Worm (Caenorhabditis elegans) whole organism, young adult: ENCODE measurements around the gene T04F3.5.
A peak's percentile ranks its signal among the peaks of the same experiment; 100 is the strongest.

Source experiments
- C06A6.2 ChIP-seq: fragments of 200-800 bp; sonication (Bioruptor generic); conservative IDR thresholded peaks from 2 replicates; pipeline ENCODE4 v1.3.6; 2022; ENCODE audit warnings: missing genetic modification characterization, missing compliant biosample characterization
- F10E7.11 ChIP-seq: sonication (generic microtip); optimal IDR thresholded peaks from 2 replicates; lab custom pipeline; 2017; ENCODE audit warnings: mild to moderate bottlenecking, missing genetic modification characterization, moderate library complexity, missing compliant biosample characterization
- F22D6.2 ChIP-seq: sonication (generic microtip); optimal IDR thresholded peaks from 2 replicates; lab custom pipeline; 2016; ENCODE audit warnings: mild to moderate bottlenecking, missing genetic modification characterization, missing compliant biosample characterization
- F37B4.10 ChIP-seq: fragments of 200-800 bp; sonication (Bioruptor generic); IDR thresholded peaks from 2 replicates; pipeline ENCODE4 v1.3.6; 2022; ENCODE audit warnings: missing genetic modification characterization, missing compliant biosample characterization
- F39B2.1 ChIP-seq: fragments of 200-800 bp; sonication (Bioruptor generic); IDR thresholded peaks from 2 replicates; pipeline ENCODE4 v1.3.6; 2022; ENCODE audit warnings: missing genetic modification reagents, missing genetic modification characterization, missing compliant biosample characterization
- T07F8.4 ChIP-seq: sonication (generic microtip); optimal IDR thresholded peaks from 2 replicates; lab custom pipeline; 2016; ENCODE audit warnings: mild to moderate bottlenecking, missing genetic modification characterization, moderate library complexity, missing compliant biosample characterization
- Y56A3A.18 ChIP-seq: fragments of 200-800 bp; sonication (Bioruptor generic); IDR thresholded peaks from 2 replicates; pipeline ENCODE4 v1.3.6; 2022; ENCODE audit warnings: missing genetic modification reagents, missing genetic modification characterization, missing compliant biosample characterization
- Y79H2A.3 ChIP-seq: fragments of 200-800 bp; sonication (Bioruptor generic); conservative IDR thresholded peaks from 2 replicates; pipeline ENCODE4 v1.3.6; 2022; ENCODE audit warnings: missing genetic modification reagents, missing genetic modification characterization, missing compliant biosample characterization
- akir-1 ChIP-seq: fragments of 200-800 bp; sonication (Bioruptor generic); optimal IDR thresholded peaks from 2 replicates; lab custom pipeline; 2018; ENCODE audit warnings: mild to moderate bottlenecking, missing genetic modification characterization, moderate library complexity, missing compliant biosample characterization
- ama-1 ChIP-seq, 3 experiments: fragments of 150-350 bp in 1 of 3; sonication (generic microtip) in 2 of 3; optimal IDR thresholded peaks; 2 replicates each; lab custom pipeline; 2014 to 2018; ENCODE audit warnings: missing biosample characterization in 2 of 3, missing genetic modification characterization in 2 of 3, missing genetic modification reagents in 2 of 3
- ceh-27 ChIP-seq: fragments of 200-800 bp; sonication (Bioruptor generic); optimal IDR thresholded peaks from 2 replicates; lab custom pipeline; 2018; ENCODE audit warnings: mild to moderate bottlenecking, missing genetic modification characterization, moderate library complexity, missing compliant biosample characterization
- ceh-58 ChIP-seq: fragments of 200-800 bp; sonication (Bioruptor generic); IDR thresholded peaks from 2 replicates; pipeline ENCODE4 v1.3.6; 2022; ENCODE audit warnings: missing genetic modification characterization, missing compliant biosample characterization
- ceh-91 ChIP-seq: fragments of 200-800 bp; sonication (Bioruptor generic); IDR thresholded peaks from 2 replicates; pipeline ENCODE4 v1.3.6; 2022; ENCODE audit warnings: missing genetic modification reagents, missing genetic modification characterization, missing compliant biosample characterization
- dox-1 ChIP-seq: fragments of 200-800 bp; sonication (Bioruptor generic); IDR thresholded peaks from 2 replicates; pipeline ENCODE4 v1.3.6; 2022; ENCODE audit warnings: missing genetic modification reagents, missing genetic modification characterization, missing compliant biosample characterization
- egl-18 ChIP-seq: fragments of 200-800 bp; sonication (Bioruptor generic); IDR thresholded peaks from 2 replicates; pipeline ENCODE4 v1.3.6; 2022; ENCODE audit warnings: missing genetic modification reagents, missing genetic modification characterization, missing compliant biosample characterization
- ets-4 ChIP-seq: fragments of 200-800 bp; sonication (Bioruptor generic); optimal IDR thresholded peaks from 2 replicates; lab custom pipeline; 2018; ENCODE audit warnings: mild to moderate bottlenecking, missing genetic modification characterization, missing compliant biosample characterization
- hlh-12 ChIP-seq: sonication (generic microtip); optimal IDR thresholded peaks from 2 replicates; lab custom pipeline; 2016; ENCODE audit warnings: missing genetic modification characterization, missing compliant biosample characterization
- hmg-1.2 ChIP-seq: fragments of 200-800 bp; sonication (Bioruptor generic); IDR thresholded peaks from 2 replicates; pipeline ENCODE4 v1.3.6; 2022; ENCODE audit warnings: missing genetic modification reagents, missing genetic modification characterization, missing compliant biosample characterization
- lag-1 ChIP-seq: fragments of 200-800 bp; sonication (Bioruptor generic); IDR thresholded peaks from 2 replicates; pipeline ENCODE4 v1.3.6; 2022; ENCODE audit warnings: missing genetic modification reagents, missing genetic modification characterization, missing compliant biosample characterization
- let-526 ChIP-seq: fragments of 200-800 bp; sonication (Bioruptor generic); IDR thresholded peaks from 2 replicates; pipeline ENCODE4 v1.3.6; 2022; ENCODE audit warnings: missing genetic modification reagents, missing genetic modification characterization, missing compliant biosample characterization
- let-607 ChIP-seq, 2 experiments: fragments of 200-800 bp in 1 of 2; sonication (Bioruptor generic) in 1 of 2; sonication (generic microtip) in 1 of 2; optimal IDR thresholded peaks; 2 replicates each; lab custom pipeline; 2016 to 2018; ENCODE audit warnings: mild to moderate bottlenecking in 2 of 2, missing compliant biosample characterization in 2 of 2, missing genetic modification characterization in 2 of 2, moderate library complexity in 2 of 2, missing genotype in 1 of 2
- lin-40 ChIP-seq: sonication (generic microtip); optimal IDR thresholded peaks from 2 replicates; lab custom pipeline; 2016; ENCODE audit warnings: missing genetic modification characterization, mild to moderate bottlenecking, missing compliant biosample characterization, missing genotype, missing genetic modification reagents
- lin-54 ChIP-seq: fragments of 200-800 bp; sonication (Bioruptor generic); optimal IDR thresholded peaks from 2 replicates; lab custom pipeline; 2018; ENCODE audit warnings: mild to moderate bottlenecking, missing genetic modification characterization, missing compliant biosample characterization
- madf-6 ChIP-seq: fragments of 200-800 bp; sonication (Bioruptor generic); IDR thresholded peaks from 2 replicates; pipeline ENCODE4 v1.3.6; 2022; ENCODE audit warnings: missing genetic modification reagents, missing genetic modification characterization, missing compliant biosample characterization
- mcd-1 ChIP-seq: fragments of 200-800 bp; sonication (Bioruptor generic); IDR thresholded peaks from 2 replicates; pipeline ENCODE4 v1.3.6; 2022; ENCODE audit warnings: missing genetic modification reagents, missing genetic modification characterization, missing compliant biosample characterization
- mel-28 ChIP-seq: sonication (generic microtip); optimal IDR thresholded peaks from 2 replicates; lab custom pipeline; 2016; ENCODE audit warnings: borderline replicate concordance, mild to moderate bottlenecking, missing genetic modification characterization, missing compliant biosample characterization
- nfyb-1 ChIP-seq: fragments of 200-800 bp; sonication (Bioruptor generic); IDR thresholded peaks from 2 replicates; pipeline ENCODE4 v1.3.6; 2022; ENCODE audit warnings: missing genetic modification reagents, missing genetic modification characterization, missing compliant biosample characterization
- nhr-120 ChIP-seq: fragments of 200-800 bp; sonication (Bioruptor generic); IDR thresholded peaks from 2 replicates; pipeline ENCODE4 v1.3.6; 2022; ENCODE audit warnings: missing genetic modification characterization, missing compliant biosample characterization
- nhr-80 ChIP-seq: sonication (generic microtip); optimal IDR thresholded peaks from 2 replicates; lab custom pipeline; 2016; ENCODE audit warnings: missing genetic modification characterization, missing compliant biosample characterization
- nhr-90 ChIP-seq: sonication (generic microtip); optimal IDR thresholded peaks from 2 replicates; lab custom pipeline; 2016; ENCODE audit warnings: missing genotype, mild to moderate bottlenecking, missing genetic modification characterization, missing compliant biosample characterization
- rcor-1 ChIP-seq: fragments of 200-800 bp; sonication (Bioruptor generic); IDR thresholded peaks from 2 replicates; pipeline ENCODE4 v1.3.6; 2022; ENCODE audit warnings: missing genetic modification reagents, missing genetic modification characterization, missing compliant biosample characterization
- repo-1 ChIP-seq: sonication (generic microtip); optimal IDR thresholded peaks from 2 replicates; lab custom pipeline; 2017; ENCODE audit warnings: mild to moderate bottlenecking, missing genetic modification characterization, missing compliant biosample characterization
- rpc-1 ChIP-seq, 2 experiments: fragments of 150-350 bp in 1 of 2; sonication (generic microtip) in 1 of 2; optimal IDR thresholded peaks; 2 replicates each; lab custom pipeline; 2014 to 2018; ENCODE audit warnings: missing biosample characterization in 1 of 2, missing genetic modification characterization in 1 of 2, missing genetic modification reagents in 1 of 2, missing genotype in 1 of 2
- snpc-4 ChIP-seq, 5 experiments: fragments of 150-350 bp in 1 of 5; sonication (generic microtip) in 4 of 5; optimal IDR thresholded peaks; 2 replicates each; lab custom pipeline; 2014 to 2018; ENCODE audit warnings: missing genetic modification characterization in 5 of 5, missing biosample characterization in 3 of 5, antibody characterized with exemption in 2 of 5, mild to moderate bottlenecking in 2 of 5, missing compliant biosample characterization in 2 of 5, missing genotype in 2 of 5, moderate library complexity in 2 of 5, missing genetic modification reagents in 1 of 5
- sptf-2 ChIP-seq: fragments of 200-800 bp; sonication (Bioruptor generic); optimal IDR thresholded peaks from 2 replicates; lab custom pipeline; 2018; ENCODE audit warnings: mild to moderate bottlenecking, missing genetic modification characterization, missing compliant biosample characterization
- tbp1 ChIP-seq: fragments of 200-800 bp; sonication (Bioruptor generic); optimal IDR thresholded peaks from 2 replicates; lab custom pipeline; 2018; ENCODE audit warnings: mild to moderate bottlenecking, missing genetic modification characterization, missing compliant biosample characterization
- tbx-9 ChIP-seq: sonication (generic microtip); optimal IDR thresholded peaks from 2 replicates; lab custom pipeline; 2016; ENCODE audit warnings: borderline replicate concordance, missing genetic modification characterization, inconsistent platforms, missing compliant biosample characterization
- unc-130 ChIP-seq: sonication (generic microtip); optimal IDR thresholded peaks from 2 replicates; lab custom pipeline; 2016; ENCODE audit warnings: missing genetic modification reagents, missing genetic modification characterization, missing compliant biosample characterization
- unc-62 ChIP-seq: fragments of 150-350 bp; optimal IDR thresholded peaks from 2 replicates; lab custom pipeline; 2014; ENCODE audit warnings: missing biosample characterization, missing genetic modification reagents, missing genetic modification characterization

The T04F3.5 gene

DNA sequence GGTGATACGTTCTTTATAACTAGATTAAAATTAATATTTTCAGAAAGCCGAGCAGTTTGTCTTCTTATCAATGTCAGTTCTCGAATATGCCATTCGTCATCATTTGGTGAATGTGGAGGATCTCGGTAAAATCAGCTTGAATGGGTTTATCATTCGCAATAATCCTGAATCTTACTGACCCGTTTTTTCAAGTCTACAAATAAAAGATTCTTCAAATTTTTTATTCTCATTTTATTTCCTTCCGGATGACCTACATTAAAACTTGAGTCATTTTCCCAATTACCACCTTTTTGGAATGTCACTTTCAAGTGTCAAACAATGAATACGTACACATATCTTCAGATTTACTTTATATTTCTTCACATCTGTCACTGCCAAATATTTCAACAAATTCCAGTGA is at the start of gene T04F3.5:
Gene T04F3.5 (plus strand): TSS at position 301 of the 400 bp plus-strand sequence.
- TF ChIP-seq nhr-120 (no peak), C06A6.2 (no peak), ceh-58 (GFP tag; lab: Robert Waterston, UW) (no peak), Y56A3A.18 (GFP tag; lab: Robert Waterston, UW) (no peak), hmg-1.2 (no peak), Y79H2A.3 (GFP tag; lab: Robert Waterston, UW) (no peak), F39B2.1 (GFP tag; lab: Robert Waterston, UW) (no peak), ama-1 (optimal IDR thresholded peaks at IDR 0.05; lab: Kevin White, UChicago) (no peak), ama-1 (GFP tag; optimal IDR thresholded peaks at IDR 0.05; lab: Kevin White, UChicago) (no peak), madf-6 (GFP tag; lab: Robert Waterston, UW) (no peak), akir-1 (GFP tag; lab: Kevin White, UChicago) (no peak), F37B4.10 (GFP tag; lab: Robert Waterston, UW) (no peak), ets-4 (GFP tag; lab: Kevin White, UChicago) (no peak), unc-130 (GFP tag; lab: Kevin White, UChicago) (no peak), nfyb-1 (GFP tag; lab: Robert Waterston, UW) (no peak), mel-28 (no peak)

DNA sequence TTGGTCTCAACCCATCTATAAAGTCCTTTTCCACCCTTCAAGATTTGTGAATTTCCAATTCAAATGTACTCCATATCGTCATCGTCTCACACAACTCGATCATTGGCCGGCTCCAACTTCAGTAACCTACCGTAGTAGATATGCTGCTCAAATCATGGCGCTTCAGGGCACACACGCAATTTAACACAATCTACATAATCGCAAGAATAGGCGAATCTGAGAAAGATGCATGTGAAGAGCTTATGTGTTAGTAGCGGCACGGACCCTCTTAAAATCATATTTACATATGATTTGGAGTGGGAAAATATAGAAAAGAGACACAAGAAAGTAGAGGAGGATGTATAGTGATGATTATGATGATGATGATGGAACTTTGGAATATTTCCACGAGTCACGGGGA is 48.7 kb upstream of the T04F3.5 start:
- TF ChIP-seq ama-1 (optimal IDR thresholded peaks at IDR 0.05; lab: Kevin White, UChicago) (no peak), ama-1 (GFP tag; optimal IDR thresholded peaks at IDR 0.05; lab: Kevin White, UChicago) (no peak), F22D6.2 (tag; lab: Kevin White, UChicago) (no peak), T07F8.4 (tag; lab: Kevin White, UChicago) (no peak), ceh-27 (GFP tag; lab: Kevin White, UChicago) (peak; percentile 12), let-526 (GFP tag; lab: Robert Waterston, UW) (no peak), repo-1 (tag; lab: Kevin White, UChicago) (no peak)

DNA sequence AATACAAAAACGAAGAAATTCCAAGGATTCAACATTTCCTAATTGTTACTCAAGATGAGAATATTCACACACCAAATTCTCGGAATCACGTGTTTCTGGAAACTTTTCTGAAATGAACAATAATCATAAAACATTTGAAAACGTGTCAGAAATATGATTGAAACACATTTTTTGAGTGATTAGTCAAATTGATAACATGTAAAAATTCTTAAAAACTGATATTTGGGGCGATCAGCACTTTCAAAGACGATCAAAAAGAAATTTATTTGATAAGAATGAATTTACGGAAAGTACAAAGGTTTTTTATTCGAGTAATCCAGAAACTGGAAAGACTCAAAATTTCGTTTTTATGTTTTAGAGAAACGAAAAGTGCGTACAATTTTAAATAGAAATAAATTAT is 44.7 kb upstream of the T04F3.5 start, which contains the start of gene tre-3:
Gene tre-3 (minus strand): TSS at position 107 of the 400 bp plus-strand sequence.
- peak; percentile 50 for TF ChIP-seq nhr-80 (tag; lab: Kevin White, UChicago)
- no peak for TF ChIP-seq rcor-1 (GFP tag; lab: Robert Waterston, UW)

DNA sequence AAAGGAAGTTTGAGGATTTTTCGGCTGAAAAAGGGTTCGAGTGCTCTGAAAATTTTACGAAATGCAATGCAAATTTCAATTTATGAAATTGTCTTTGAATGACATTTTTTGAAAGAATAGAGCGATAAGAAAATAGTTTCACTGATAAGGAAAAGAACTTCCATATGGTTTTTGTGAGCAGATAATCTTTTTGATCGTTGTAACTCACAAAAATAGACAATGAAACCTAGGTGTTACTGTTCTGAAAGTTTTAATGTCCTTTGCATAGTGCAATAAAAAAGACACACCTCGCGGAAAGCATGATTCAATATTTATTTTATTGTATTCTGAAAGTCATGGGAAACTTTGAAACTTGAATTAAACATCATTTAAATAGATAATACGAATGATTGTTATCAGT is 43.5 kb upstream of the T04F3.5 start:
- TF ChIP-seq tbp1 (GFP tag; lab: Kevin White, UChicago) (no peak), nhr-80 (tag; lab: Kevin White, UChicago) (peak; percentile 59)

DNA sequence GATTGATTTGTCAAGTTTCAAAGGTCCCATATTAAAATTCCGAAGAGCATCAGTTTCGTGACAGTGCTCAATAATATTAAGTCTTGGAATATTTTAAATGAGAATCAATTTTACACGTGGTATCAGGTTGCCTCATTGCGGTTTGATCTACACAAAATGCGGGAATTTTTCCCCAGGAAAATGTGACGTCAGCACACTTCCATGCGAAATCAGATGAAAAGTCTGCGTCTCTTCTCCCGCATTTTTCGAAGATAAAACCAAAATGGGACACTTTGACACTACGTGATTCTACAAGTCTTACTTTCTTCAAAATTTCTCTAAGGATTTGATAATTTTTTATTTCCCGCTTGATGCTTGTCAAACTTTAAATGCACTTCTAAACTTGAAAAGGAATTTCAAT is 37.6 kb upstream of the T04F3.5 start:
- TF ChIP-seq mcd-1 (GFP tag; lab: Robert Waterston, UW) = no peak
- TF ChIP-seq repo-1 (tag; lab: Kevin White, UChicago) = no peak
- TF ChIP-seq rpc-1 (optimal IDR thresholded peaks at IDR 0.05; lab: Kevin White, UChicago) = no peak
- no peak for TF ChIP-seq rpc-1 (tag; optimal IDR thresholded peaks at IDR 0.05; lab: Kevin White, UChicago)
- no peak for TF ChIP-seq F10E7.11 (tag; lab: Kevin White, UChicago)
- TF ChIP-seq sptf-2 = no peak
- TF ChIP-seq lin-54 = no peak
- no peak for TF ChIP-seq nhr-120
- no peak for TF ChIP-seq lag-1
- no peak for TF ChIP-seq egl-18
- no peak for TF ChIP-seq dox-1 (GFP tag; lab: Robert Waterston, UW)
- TF ChIP-seq snpc-4 (GFP tag; optimal IDR thresholded peaks at IDR 0.05; lab: Kevin White, UChicago) = no peak
- TF ChIP-seq snpc-4 (tag; optimal IDR thresholded peaks at IDR 0.05; lab: Kevin White, UChicago) = no peak
- TF ChIP-seq unc-62 (GFP tag; lab: Kevin White, UChicago) = no peak
- no peak for TF ChIP-seq nhr-90
- TF ChIP-seq let-607 (tag; optimal IDR thresholded peaks at IDR 0.05; lab: Kevin White, UChicago) = no peak
- no peak for TF ChIP-seq lin-40 (tag; lab: Kevin White, UChicago)
- TF ChIP-seq hlh-12 (tag; lab: Kevin White, UChicago) = no peak
- TF ChIP-seq ceh-91 = no peak
- no peak for TF ChIP-seq tbx-9
- no peak for TF ChIP-seq F39B2.1 (GFP tag; lab: Robert Waterston, UW)
